Fruit fly (Drosophila melanogaster): Measurements from ENCODE around the gene CG5171.

- TF ChIP-seq usp (GFP tag; optimal IDR thresholded peaks at IDR 0.05) (no peak), pan (optimal IDR thresholded peaks at IDR 0.05) (no peak), Dll (optimal IDR thresholded peaks at IDR 0.05) (no peak), psq (optimal IDR thresholded peaks at IDR 0.05) (no peak)
These were observed 6.5 kb downstream of the CG5171 start for dm6 chr2L:7407638-7408037.

Measured in whole organism.